Fruit fly (Drosophila melanogaster): ENCODE results near the gene Pi3K21B.

DNA sequence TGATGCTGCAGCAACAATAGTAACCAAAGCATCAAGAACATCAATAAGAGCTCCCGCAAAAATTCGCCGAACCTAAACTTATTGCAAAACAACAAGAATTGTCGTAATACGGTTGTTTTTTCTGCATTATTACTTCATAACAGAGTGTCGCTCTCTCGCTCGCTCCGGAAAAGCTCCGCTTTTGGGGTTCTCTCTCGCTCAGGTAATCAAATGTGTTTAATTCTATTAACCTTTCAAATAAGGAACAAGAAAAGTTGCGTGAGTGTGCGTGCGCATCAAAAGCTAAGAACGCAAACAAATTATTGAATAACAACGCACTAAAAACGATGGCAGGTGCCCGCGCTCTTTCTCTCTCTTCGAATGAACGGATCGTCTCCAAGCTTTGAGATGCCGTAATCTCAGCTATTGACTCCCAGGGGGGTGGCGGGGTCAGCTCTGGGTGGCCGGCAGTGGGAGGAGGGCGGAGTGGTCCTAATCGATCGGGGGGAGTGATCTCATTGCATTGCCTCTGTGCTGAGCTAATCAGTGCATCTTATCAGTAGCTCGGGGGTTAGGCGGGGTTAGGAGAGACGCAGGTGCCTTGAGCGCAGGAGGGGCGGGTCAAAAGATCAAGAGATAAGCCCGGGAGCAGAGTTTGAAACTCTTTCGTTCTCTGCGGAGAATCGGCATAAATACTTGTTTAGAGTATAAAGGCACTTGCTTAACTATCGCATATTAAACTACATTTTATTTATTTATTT, 8.7 kb downstream of the Pi3K21B start:
- TF ChIP-seq Dfd (GFP tag; optimal IDR thresholded peaks at IDR 0.05) (no peak), usp (GFP tag; optimal IDR thresholded peaks at IDR 0.05) (no peak)
